Worm (Caenorhabditis elegans): ENCODE measurements around the gene nhr-12.

Gene nhr-12

DNA sequence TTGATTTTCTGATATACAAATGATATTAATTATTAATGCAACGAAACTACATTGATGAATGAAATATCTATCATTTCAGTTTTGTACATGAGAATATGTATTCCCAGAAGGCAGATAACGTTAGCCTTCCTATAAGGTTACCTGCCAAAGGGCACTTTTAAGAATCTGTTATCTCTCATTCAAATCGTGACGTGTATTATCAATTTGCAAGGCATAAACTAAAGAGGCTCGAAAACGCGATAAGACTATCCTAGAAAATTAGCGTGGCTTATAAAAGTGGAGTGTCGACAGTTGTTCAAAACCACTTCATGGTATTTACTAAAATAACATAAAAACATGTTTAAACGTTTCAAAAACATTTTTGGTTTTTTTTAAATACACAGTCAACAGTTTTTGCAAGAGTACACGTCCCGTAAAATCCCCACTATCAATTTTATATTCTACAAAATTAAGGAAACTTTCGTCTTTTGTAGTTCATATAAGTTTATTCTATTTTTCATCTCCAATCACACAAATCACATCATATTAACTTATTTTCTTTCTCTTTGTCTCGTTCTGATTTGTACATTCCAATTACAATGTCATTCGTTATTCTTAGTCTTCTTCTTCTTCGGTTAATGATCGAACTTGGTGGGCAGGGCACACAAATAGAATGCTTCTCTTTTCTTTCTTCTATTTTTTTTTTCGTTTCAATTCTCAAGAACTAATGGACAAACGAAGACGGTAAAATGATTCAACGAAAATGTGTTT lies 41.1 kb upstream of the nhr-12 start, which contains the start of gene C08B6.10 (continued):
- no peak for TF ChIP-seq ccch-3 (GFP tag; optimal IDR thresholded peaks at IDR 0.05)
- TF ChIP-seq egl-18 (GFP tag; IDR thresholded peaks at IDR 0.05), result no peak

DNA sequence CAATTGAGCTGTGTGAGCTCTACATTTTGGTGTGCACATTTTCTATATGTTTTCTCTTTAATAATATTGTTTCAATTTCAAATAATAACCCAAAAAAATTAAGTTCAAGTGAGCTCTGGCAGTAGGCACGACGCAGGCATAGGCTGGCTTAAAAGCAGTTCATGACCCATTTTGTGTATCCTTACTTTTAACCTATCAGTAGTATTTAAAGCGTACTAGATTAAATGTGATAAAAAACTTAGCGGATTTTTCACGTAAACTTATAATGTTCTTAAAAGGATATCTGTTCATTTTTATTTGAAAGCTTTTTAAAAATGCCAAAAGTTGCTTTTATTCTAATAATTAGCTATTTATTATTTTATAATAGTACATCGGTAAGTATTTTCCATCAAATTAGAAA lies 39.5 kb upstream of the nhr-12 start, which contains the start of gene C08B6.6:
C08B6.6 (plus strand) TSS at position 301 of the 400 bp plus-strand sequence.
- TF ChIP-seq die-1 (tag; optimal IDR thresholded peaks at IDR 0.05), result no peak

- no peak for TF ChIP-seq snpc-1.1 (tag; optimal IDR thresholded peaks at IDR 0.05; ENCODE audit: insufficient read depth)
- TF ChIP-seq xnd-1 (tag; optimal IDR thresholded peaks at IDR 0.05), result no peak
- no peak for TF ChIP-seq B0019.2 (GFP tag; conservative IDR thresholded peaks at IDR 0.05)
- no peak for TF ChIP-seq unc-130 (GFP tag; optimal IDR thresholded peaks at IDR 0.05)
- TF ChIP-seq ceh-100 (GFP tag; IDR thresholded peaks at IDR 0.05), result no peak
- TF ChIP-seq chd-7 (tag; optimal IDR thresholded peaks at IDR 0.05), result no peak
- TF ChIP-seq B0336.3 (GFP tag; IDR thresholded peaks at IDR 0.05), result no peak
- TF ChIP-seq dpl-1 (GFP tag; optimal IDR thresholded peaks at IDR 0.05), result no peak
- TF ChIP-seq lsl-1 (GFP tag; optimal IDR thresholded peaks at IDR 0.05), result no peak
- no peak for TF ChIP-seq B0035.1 (tag; optimal IDR thresholded peaks at IDR 0.05)
- TF ChIP-seq rpc-1 (optimal IDR thresholded peaks at IDR 0.05), result no peak
- no peak for TF ChIP-seq rpc-1 (tag; optimal IDR thresholded peaks at IDR 0.05)
- TF ChIP-seq Y67H2A.10 (GFP tag; conservative IDR thresholded peaks at IDR 0.05), result no peak
- no peak for TF ChIP-seq ztf-26 (tag; optimal IDR thresholded peaks at IDR 0.05)
- TF ChIP-seq dpff-1 (tag; optimal IDR thresholded peaks at IDR 0.05), result no peak
- TF ChIP-seq hlh-26 (GFP tag; conservative IDR thresholded peaks at IDR 0.05), result no peak
- TF ChIP-seq tlf-1 (GFP tag; optimal IDR thresholded peaks at IDR 0.05), result no peak
- TF ChIP-seq ceh-58 (GFP tag; IDR thresholded peaks at IDR 0.05), result no peak
- no peak for TF ChIP-seq zim-3 (tag; optimal IDR thresholded peaks at IDR 0.05)
Observed at ce11 chrV:10122670-10123069, 38.8 kb upstream of the nhr-12 start, which contains the start of gene srxa-19. Gene srxa-19, minus strand, starts transcription at chrV:10122770.

DNA sequence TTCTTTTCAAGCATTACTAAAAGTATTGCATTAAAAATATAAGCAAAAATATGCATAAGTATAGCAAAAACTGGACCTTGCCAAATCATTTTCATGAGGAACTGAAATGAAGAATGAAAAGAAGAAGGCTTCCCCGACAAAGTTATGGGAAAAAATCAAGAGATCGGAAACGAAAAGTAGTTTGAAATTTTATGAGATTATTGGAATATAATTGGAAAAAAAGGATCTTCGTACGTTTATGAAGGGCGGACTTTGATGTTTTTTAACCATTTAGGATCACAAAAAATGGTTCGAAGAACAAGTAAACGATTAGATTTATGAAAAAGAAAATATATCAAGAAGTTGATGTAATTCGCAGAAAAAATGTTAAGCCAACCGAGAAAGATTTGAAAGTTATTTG lies 37.0 kb upstream of the nhr-12 start, which contains the start of gene srxa-18:
srxa-18 (minus strand) TSS at position 100 of the 400 bp plus-strand sequence.
- TF ChIP-seq rec-8 (tag; optimal IDR thresholded peaks at IDR 0.05), result no peak
- no peak for TF ChIP-seq madf-3 (GFP tag; IDR thresholded peaks at IDR 0.05)
- no peak for TF ChIP-seq repo-1 (tag; optimal IDR thresholded peaks at IDR 0.05)
- TF ChIP-seq F39B2.1 (GFP tag; IDR thresholded peaks at IDR 0.05), result no peak
- no peak for TF ChIP-seq dpff-1 (tag; optimal IDR thresholded peaks at IDR 0.05)
- TF ChIP-seq Y79H2A.3 (GFP tag; conservative IDR thresholded peaks at IDR 0.05), result no peak
- TF ChIP-seq ztf-3 (GFP tag; optimal IDR thresholded peaks at IDR 0.05), result no peak
- TF ChIP-seq lag-1 (GFP tag; IDR thresholded peaks at IDR 0.05), result no peak
- TF ChIP-seq F10E7.11 (tag; optimal IDR thresholded peaks at IDR 0.05), result no peak
- TF ChIP-seq attf-5 (GFP tag; optimal IDR thresholded peaks at IDR 0.05), result no peak
- no peak for TF ChIP-seq K12H6.12 (tag; optimal IDR thresholded peaks at IDR 0.05)
- no peak for TF ChIP-seq aptf-2 (GFP tag; conservative IDR thresholded peaks at IDR 0.05)
- no peak for TF ChIP-seq egrh-3 (GFP tag; IDR thresholded peaks at IDR 0.05)
- no peak for TF ChIP-seq ceh-79 (tag; optimal IDR thresholded peaks at IDR 0.05)
- no peak for TF ChIP-seq sdz-38 (tag; optimal IDR thresholded peaks at IDR 0.05)

Data from whole organism, young adult.